Worm (Caenorhabditis elegans) whole organism, young adult: ENCODE measurements around the gene F11C7.7.

Experiments used
- K12H6.12 ChIP-seq: fragments of 200-800 bp; sonication (Bioruptor generic); optimal IDR thresholded peaks from 2 replicates; lab custom pipeline; 2018; ENCODE audit warnings: mild to moderate bottlenecking, missing genetic modification characterization, missing compliant biosample characterization
- cebp-1 ChIP-seq, 2 experiments: fragments of 200-800 bp in 1 of 2; sonication (Bioruptor generic) in 1 of 2; sonication (generic microtip) in 1 of 2; IDR thresholded peaks in 1 of 2; optimal IDR thresholded peaks in 1 of 2; 2 replicates each; pipeline versions ENCODE4 v1.3.6 to Lab custom; 2017 to 2022; ENCODE audit warnings: missing compliant biosample characterization in 2 of 2, missing genetic modification characterization in 2 of 2, mild to moderate bottlenecking in 1 of 2, missing genetic modification reagents in 1 of 2, moderate library complexity in 1 of 2
- sea-2 ChIP-seq: fragments of 200-800 bp; sonication (Bioruptor generic); IDR thresholded peaks from 2 replicates; pipeline ENCODE4 v1.3.6; 2022; ENCODE audit warnings: missing genetic modification characterization, missing compliant biosample characterization

- TF ChIP-seq sea-2, result no peak
- no peak for TF ChIP-seq K12H6.12
- no peak for TF ChIP-seq cebp-1 (GFP tag; IDR thresholded peaks at IDR 0.05; lab: Robert Waterston, UW)
- no peak for TF ChIP-seq cebp-1 (tag; optimal IDR thresholded peaks at IDR 0.05; lab: Kevin White, UChicago)
These were observed 29.4 kb downstream of the F11C7.7 start for ce11 chrX:17427778-17428177.
